Fruit fly (Drosophila melanogaster) whole organism, adult: Measurements from ENCODE around the gene CG14450.

Experiments used
- Clk ChIP-seq: fragments of 200-800 bp; sonication (Bioruptor generic); optimal IDR thresholded peaks from 2 replicates; lab custom pipeline; 2017; ENCODE audit warnings: missing biosample characterization, missing genetic modification characterization
- Mnt ChIP-seq: fragments of 200-800 bp; sonication (Bioruptor generic); optimal IDR thresholded peaks from 2 replicates; lab custom pipeline; 2016; ENCODE audit warnings: missing biosample characterization, mild to moderate bottlenecking, missing genetic modification characterization
- cnc ChIP-seq, 2 experiments: fragments of >200 bp; optimal IDR thresholded peaks; 2 replicates each; lab custom pipeline; 2017

DNA sequence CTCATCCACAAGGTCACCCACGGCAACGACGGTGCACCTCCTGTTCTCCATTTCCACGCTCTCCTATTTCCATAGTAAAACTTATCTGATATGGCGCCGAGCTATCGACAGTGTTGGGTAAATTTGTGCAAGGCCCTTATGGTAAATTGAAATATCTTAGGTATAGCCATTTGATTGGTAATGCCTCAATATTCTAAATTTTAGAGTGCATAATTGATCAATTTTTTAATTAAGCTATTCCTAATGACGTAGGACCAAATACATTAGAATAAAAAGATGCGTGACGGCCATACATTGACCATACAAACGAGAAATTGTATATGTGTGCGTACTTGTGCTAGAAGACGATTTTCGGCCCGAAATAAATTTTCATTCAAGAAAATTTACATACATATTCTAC is 5.6 kb downstream of the CG14450 start, which contains the start of gene CG14451:
- TF ChIP-seq Clk (no peak), Mnt (GFP tag; lab: Kevin White, UChicago) (no peak), cnc (optimal IDR thresholded peaks at IDR 0.05; lab: Kevin White, UChicago) (no peak)
